Fruit fly (Drosophila melanogaster) whole organism, wandering third instar larva: ENCODE data around the gene Cog2.

Experiments
- Abd-B ChIP-seq: fragments of >200 bp; optimal IDR thresholded peaks from 2 replicates; lab custom pipeline; 2017; ENCODE audit warnings: missing biosample characterization, missing genetic modification characterization
- CG32264 ChIP-seq: fragments of 200-800 bp; sonication (Bioruptor generic); optimal IDR thresholded peaks from 2 replicates; lab custom pipeline; 2016; ENCODE audit warnings: missing biosample characterization, missing genetic modification characterization
- CG9705 ChIP-seq: fragments of 200-800 bp; sonication (Bioruptor generic); optimal IDR thresholded peaks from 2 replicates; lab custom pipeline; 2018; ENCODE audit warnings: missing biosample characterization, mild to moderate bottlenecking, missing genetic modification characterization
- CrebA ChIP-seq: fragments of 200-800 bp; sonication (Bioruptor generic); optimal IDR thresholded peaks from 2 replicates; lab custom pipeline; 2016; ENCODE audit warnings: missing biosample characterization, mild to moderate bottlenecking, missing genetic modification characterization, borderline replicate concordance
- Dfd ChIP-seq: fragments of >200 bp; optimal IDR thresholded peaks from 2 replicates; lab custom pipeline; 2017; ENCODE audit warnings: missing biosample characterization, missing genetic modification characterization
- Dif ChIP-seq: fragments of 200-275, 200-300 bp; sonication (Bioruptor generic); optimal IDR thresholded peaks from 2 replicates; lab custom pipeline; 2018; ENCODE audit warnings: missing biosample characterization, missing genetic modification characterization; ENCODE audit not compliant: partially characterized antibody
- GATAd ChIP-seq: sonication (Bioruptor generic); optimal IDR thresholded peaks from 2 replicates; lab custom pipeline; 2016; ENCODE audit warnings: missing biosample characterization, missing genetic modification characterization
- HLH106 ChIP-seq: fragments of 200-800 bp; optimal IDR thresholded peaks from 3 replicates; lab custom pipeline; 2019; ENCODE audit warnings: missing biosample characterization, mild to moderate bottlenecking, missing genetic modification characterization, moderate library complexity
- Hnf4 ChIP-seq: fragments of 200-800 bp; sonication (Bioruptor generic); optimal IDR thresholded peaks from 2 replicates; lab custom pipeline; 2016; ENCODE audit warnings: missing biosample characterization, mild to moderate bottlenecking, missing genetic modification characterization
- Hr78 ChIP-seq: fragments of >200 bp; optimal IDR thresholded peaks from 2 replicates; lab custom pipeline; 2017; ENCODE audit warnings: missing biosample characterization, missing genetic modification characterization
- Hr83 ChIP-seq: fragments of 200-300 bp; sonication (Bioruptor generic); optimal IDR thresholded peaks from 2 replicates; lab custom pipeline; 2016; ENCODE audit warnings: missing biosample characterization, mild to moderate bottlenecking, missing genetic modification characterization, moderate library complexity; ENCODE audit not compliant: poor library complexity, severe bottlenecking
- Mio ChIP-seq: sonication (Bioruptor generic); optimal IDR thresholded peaks from 2 replicates; lab custom pipeline; 2016; ENCODE audit warnings: missing biosample characterization, missing genetic modification characterization
- N ChIP-seq: fragments of >200 bp; optimal IDR thresholded peaks from 2 replicates; lab custom pipeline; 2018; ENCODE audit warnings: missing biosample characterization, missing external identifiers, missing genetic modification characterization
- OdsH ChIP-seq: fragments of 200-800 bp; sonication (Bioruptor generic); optimal IDR thresholded peaks from 2 replicates; lab custom pipeline; 2016; ENCODE audit warnings: missing biosample characterization, mild to moderate bottlenecking, missing genetic modification characterization
- Rel ChIP-seq, 2 experiments: fragments of 200-800 bp; sonication (Bioruptor generic) in 1 of 2; optimal IDR thresholded peaks; 2 replicates in 1 of 2; 3 replicates in 1 of 2; lab custom pipeline; 2016 to 2019; ENCODE audit warnings: mild to moderate bottlenecking in 2 of 2, missing biosample characterization in 2 of 2, missing genetic modification characterization in 2 of 2, moderate library complexity in 1 of 2
- Sp1 ChIP-seq: fragments of 200-800 bp; sonication (Bioruptor generic); optimal IDR thresholded peaks from 3 replicates; lab custom pipeline; 2019; ENCODE audit warnings: missing biosample characterization, mild to moderate bottlenecking, missing genetic modification characterization, moderate library complexity
- br ChIP-seq: fragments of 200-800 bp; sonication (Bioruptor generic); optimal IDR thresholded peaks from 2 replicates; lab custom pipeline; 2016; ENCODE audit warnings: missing biosample characterization, missing genetic modification characterization
- brk ChIP-seq: fragments of 200-800 bp; sonication (Bioruptor generic); optimal IDR thresholded peaks from 2 replicates; lab custom pipeline; 2016; ENCODE audit warnings: missing biosample characterization, mild to moderate bottlenecking, missing genetic modification characterization
- dsf ChIP-seq: sonication (Bioruptor generic); optimal IDR thresholded peaks from 2 replicates; lab custom pipeline; 2016; ENCODE audit warnings: missing biosample characterization, missing genetic modification characterization, borderline replicate concordance
- ey ChIP-seq: fragments of 200-800 bp; sonication (Bioruptor generic); optimal IDR thresholded peaks from 2 replicates; lab custom pipeline; 2016; ENCODE audit warnings: missing biosample characterization, missing genetic modification characterization
- foxo ChIP-seq, 2 experiments: fragments of 200-800 bp; sonication (Bioruptor generic); optimal IDR thresholded peaks; 2 replicates in 1 of 2; 3 replicates in 1 of 2; lab custom pipeline; 2016 to 2017; ENCODE audit warnings: missing biosample characterization in 2 of 2, missing genetic modification characterization in 2 of 2
- fru ChIP-seq: fragments of 200-800 bp; sonication (Bioruptor generic); optimal IDR thresholded peaks from 3 replicates; lab custom pipeline; 2016; ENCODE audit warnings: missing biosample characterization, mild to moderate bottlenecking, missing genetic modification characterization
- h ChIP-seq: fragments of 200-800 bp; sonication (Bioruptor generic); optimal IDR thresholded peaks from 3 replicates; lab custom pipeline; 2016; ENCODE audit warnings: missing biosample characterization, mild to moderate bottlenecking, missing genetic modification characterization
- jim ChIP-seq: fragments of 175-275, 200-325 bp; sonication (Bioruptor generic); optimal IDR thresholded peaks from 2 replicates; lab custom pipeline; 2016; ENCODE audit warnings: missing biosample characterization, mild to moderate bottlenecking, missing genetic modification characterization
- lola ChIP-seq: fragments of >200 bp; optimal IDR thresholded peaks from 2 replicates; lab custom pipeline; 2017; ENCODE audit warnings: missing biosample characterization, missing genetic modification characterization
- pan ChIP-seq: fragments of >200 bp; optimal IDR thresholded peaks from 2 replicates; lab custom pipeline; 2017
- psq ChIP-seq: fragments of 200-800 bp; sonication (Bioruptor generic); optimal IDR thresholded peaks from 3 replicates; lab custom pipeline; 2017; ENCODE audit warnings: missing biosample characterization, mild to moderate bottlenecking, missing genetic modification characterization, moderate library complexity
- rgr ChIP-seq: fragments of 200-800 bp; sonication (Bioruptor generic); optimal IDR thresholded peaks from 3 replicates; lab custom pipeline; 2016; ENCODE audit warnings: missing biosample characterization, mild to moderate bottlenecking, missing genetic modification characterization
- sage ChIP-seq: fragments of 200-800 bp; sonication (Bioruptor generic); optimal IDR thresholded peaks from 2 replicates; lab custom pipeline; 2016; ENCODE audit warnings: missing biosample characterization, mild to moderate bottlenecking, missing genetic modification characterization
- sv ChIP-seq: fragments of 200-800 bp; sonication (Bioruptor generic); optimal IDR thresholded peaks from 3 replicates; lab custom pipeline; 2016; ENCODE audit warnings: missing biosample characterization, missing genetic modification characterization
- tai ChIP-seq: sonication (Bioruptor generic); optimal IDR thresholded peaks from 2 replicates; lab custom pipeline; 2016; ENCODE audit warnings: missing biosample characterization, missing genetic modification characterization
- usp ChIP-seq: fragments of >200 bp; optimal IDR thresholded peaks from 2 replicates; lab custom pipeline; 2017; ENCODE audit warnings: missing biosample characterization, missing genetic modification characterization
- woc ChIP-seq: sonication (Bioruptor generic); optimal IDR thresholded peaks from 2 replicates; lab custom pipeline; 2016; ENCODE audit warnings: missing biosample characterization, mild to moderate bottlenecking, missing genetic modification characterization

Cog2 gene

DNA sequence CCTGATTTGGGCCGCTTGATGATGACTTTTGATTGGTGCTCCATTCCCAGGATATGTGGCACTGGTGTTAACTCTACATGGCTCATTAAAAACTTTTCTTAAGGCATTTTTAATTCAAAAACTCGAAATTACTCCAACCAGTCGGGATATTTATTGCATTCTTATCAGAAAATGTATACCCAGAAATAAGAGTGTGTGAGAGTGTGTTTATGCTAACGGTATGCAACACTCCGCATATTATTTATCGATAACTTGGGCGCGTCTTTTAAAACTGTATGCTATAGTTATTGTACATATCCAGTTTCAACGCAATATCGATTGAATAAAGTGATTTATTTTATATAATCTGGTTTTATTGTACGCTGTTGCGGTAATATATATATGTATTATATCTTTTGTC lies 6.0 kb upstream of the Cog2 start, which contains the start of gene CG34404:
CG34404 (minus strand) TSS at position 189 of the 400 bp plus-strand sequence.
- TF ChIP-seq sage (GFP tag; lab: Kevin White, UChicago) (no peak), Abd-B (GFP tag; lab: Kevin White, UChicago) (no peak), foxo (GFP tag; optimal IDR thresholded peaks at IDR 0.05; lab: Kevin White, UChicago) (peak in 1 of 2 experiments; percentile 39), Mio (no peak), dsf (GFP tag; lab: Kevin White, UChicago) (no peak), N (no peak), fru (GFP tag; lab: Kevin White, UChicago) (no peak), usp (GFP tag; lab: Kevin White, UChicago) (no peak), CrebA (GFP tag; lab: Kevin White, UChicago) (no peak), rgr (GFP tag; lab: Kevin White, UChicago) (peak; percentile 8), jim (no peak)

DNA sequence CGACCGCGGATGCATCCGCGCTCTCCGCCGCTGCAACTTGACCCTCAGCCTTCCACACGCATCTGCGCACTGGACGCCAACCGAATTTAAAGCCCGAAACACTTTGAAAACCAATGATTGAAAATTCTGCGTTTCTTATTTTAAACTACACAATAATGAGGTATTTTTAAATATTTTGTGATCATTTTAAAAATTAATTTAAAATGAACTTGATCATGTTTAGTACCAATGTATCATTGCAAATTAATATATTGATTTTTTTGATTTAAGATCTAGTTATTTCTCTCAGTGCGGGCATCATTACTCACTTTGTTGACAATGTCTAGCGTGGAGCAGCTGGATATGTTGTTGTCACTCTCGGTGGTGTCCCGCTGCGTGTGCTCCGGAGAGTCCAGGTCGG lies 5.4 kb upstream of the Cog2 start:
- TF ChIP-seq sage (GFP tag; lab: Kevin White, UChicago) (no peak), Hr78 (GFP tag; lab: Kevin White, UChicago) (no peak), tai (no peak), Hr83 (GFP tag; lab: Kevin White, UChicago) (no peak), jim (no peak), HLH106 (tag; lab: Kevin White, UChicago) (peak; percentile 48), ey (GFP tag; lab: Kevin White, UChicago) (peak; percentile 31), Sp1 (GFP tag; lab: Kevin White, UChicago) (peak; percentile 44), lola (no peak), Rel (GFP tag; optimal IDR thresholded peaks at IDR 0.05; lab: Kevin White, UChicago) (no peak), Rel (tag; optimal IDR thresholded peaks at IDR 0.05; lab: Kevin White, UChicago) (no peak), N (no peak), OdsH (GFP tag; lab: Kevin White, UChicago) (peak; percentile 8), fru (GFP tag; lab: Kevin White, UChicago) (no peak), rgr (GFP tag; lab: Kevin White, UChicago) (peak; percentile 28), Hnf4 (GFP tag; lab: Kevin White, UChicago) (no peak), usp (GFP tag; lab: Kevin White, UChicago) (no peak), CG32264 (GFP tag; lab: Kevin White, UChicago) (no peak), foxo (GFP tag; optimal IDR thresholded peaks at IDR 0.05; lab: Kevin White, UChicago) (peak in 1 of 2 experiments; percentile 63)

DNA sequence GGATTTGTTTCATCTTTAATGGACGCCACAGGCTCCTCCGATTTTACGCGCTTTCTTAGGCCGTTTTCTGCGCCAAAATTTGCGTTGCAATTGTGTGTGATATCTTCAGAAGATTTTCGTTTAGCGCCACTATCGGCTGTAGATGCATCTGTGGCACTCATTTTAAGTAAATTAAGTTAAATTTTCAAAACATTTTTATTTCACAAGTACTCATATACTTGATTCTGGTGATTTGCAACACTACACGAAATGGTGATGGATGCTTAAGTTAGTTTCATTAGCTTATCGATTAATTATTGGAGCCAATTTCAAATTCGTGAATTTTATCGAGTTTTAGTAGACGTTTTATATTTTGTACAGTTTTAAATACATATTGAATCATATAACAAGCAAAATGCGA lies 2.2 kb upstream of the Cog2 start, which contains the start of gene CG6171:
CG6171 (minus strand) TSS at position 250 of the 400 bp plus-strand sequence.
- no peak for TF ChIP-seq pan (lab: Kevin White, UChicago)
- peak; percentile 22 for TF ChIP-seq lola
- peak; percentile 23 for TF ChIP-seq Hr83 (GFP tag; lab: Kevin White, UChicago)
- TF ChIP-seq rgr (GFP tag; lab: Kevin White, UChicago), result peak; percentile 36
- no peak for TF ChIP-seq tai

- TF ChIP-seq brk, result no peak
- TF ChIP-seq Dif (GFP tag; lab: Kevin White, UChicago), result no peak
- TF ChIP-seq Dfd, result no peak
- TF ChIP-seq HLH106 (tag; lab: Kevin White, UChicago), result peak; percentile 93
- no peak for TF ChIP-seq CG32264 (GFP tag; lab: Kevin White, UChicago)
- peak in 1 of 2 experiments; percentile 83 for TF ChIP-seq foxo (GFP tag; optimal IDR thresholded peaks at IDR 0.05; lab: Kevin White, UChicago)
- TF ChIP-seq GATAd (GFP tag; lab: Kevin White, UChicago), result no peak
- no peak for TF ChIP-seq Mio
- peak; percentile 82 for TF ChIP-seq CG9705 (GFP tag; lab: Kevin White, UChicago)
- peak; percentile 75 for TF ChIP-seq OdsH (GFP tag; lab: Kevin White, UChicago)
- peak; percentile 80 for TF ChIP-seq rgr (GFP tag; lab: Kevin White, UChicago)
- no peak for TF ChIP-seq usp (GFP tag; lab: Kevin White, UChicago)
- no peak for TF ChIP-seq jim
- no peak for TF ChIP-seq Hr83 (GFP tag; lab: Kevin White, UChicago)
- TF ChIP-seq sage (GFP tag; lab: Kevin White, UChicago), result no peak
- no peak for TF ChIP-seq dsf (GFP tag; lab: Kevin White, UChicago)
- TF ChIP-seq sv, result peak; percentile 26
- TF ChIP-seq woc, result no peak
- TF ChIP-seq Sp1 (GFP tag; lab: Kevin White, UChicago), result peak; percentile 84
- TF ChIP-seq Hnf4 (GFP tag; lab: Kevin White, UChicago), result no peak
- peak; percentile 73 for TF ChIP-seq psq
- TF ChIP-seq h (GFP tag; lab: Kevin White, UChicago), result peak; percentile 76
- peak; percentile 89 for TF ChIP-seq fru (GFP tag; lab: Kevin White, UChicago)
- TF ChIP-seq ey (GFP tag; lab: Kevin White, UChicago), result peak; percentile 56
- no peak for TF ChIP-seq Rel (GFP tag; optimal IDR thresholded peaks at IDR 0.05; lab: Kevin White, UChicago)
- TF ChIP-seq Rel (tag; optimal IDR thresholded peaks at IDR 0.05; lab: Kevin White, UChicago), result peak; percentile 84
- peak; percentile 57 for TF ChIP-seq br
Measured at dm6 chr3R:15356645-15357431, 4.6 kb downstream of the Cog2 start, which contains the start of the genes Atg4b and Hibch. TSS of gene Atg4b (minus strand) at chr3R:15356924. TSS of gene Hibch (plus strand) at chr3R:15357229.
